Worm (Caenorhabditis elegans) whole organism, young adult: Measurements from ENCODE around the gene F31B9.7.
A peak's percentile ranks its signal among the peaks of the same experiment; 100 is the strongest.

Experiments
- B0019.2 ChIP-seq: fragments of 200-800 bp; sonication (Bioruptor generic); conservative IDR thresholded peaks from 2 replicates; pipeline ENCODE4 v1.3.6; 2022; ENCODE audit warnings: missing genetic modification reagents, missing genetic modification characterization, missing compliant biosample characterization
- B0035.1 ChIP-seq: sonication (generic microtip); optimal IDR thresholded peaks from 2 replicates; lab custom pipeline; 2016; ENCODE audit warnings: missing genetic modification characterization, mild to moderate bottlenecking, missing compliant biosample characterization, missing genotype, missing genetic modification reagents
- B0261.1 ChIP-seq: sonication (generic microtip); optimal IDR thresholded peaks from 2 replicates; lab custom pipeline; 2016; ENCODE audit warnings: mild to moderate bottlenecking, missing genetic modification characterization, moderate library complexity, missing compliant biosample characterization
- C06A6.2 ChIP-seq: fragments of 200-800 bp; sonication (Bioruptor generic); conservative IDR thresholded peaks from 2 replicates; pipeline ENCODE4 v1.3.6; 2022; ENCODE audit warnings: missing genetic modification characterization, missing compliant biosample characterization
- F23B12.7 ChIP-seq: sonication (generic microtip); optimal IDR thresholded peaks from 2 replicates; lab custom pipeline; 2017; ENCODE audit warnings: missing genetic modification characterization, mild to moderate bottlenecking, missing compliant biosample characterization, antibody characterized with exemption, moderate library complexity; ENCODE audit not compliant: insufficient read depth
- F52B5.7 ChIP-seq: sonication (generic microtip); optimal IDR thresholded peaks from 2 replicates; lab custom pipeline; 2016; ENCODE audit warnings: mild to moderate bottlenecking, missing genetic modification characterization, missing compliant biosample characterization
- F57C9.4 ChIP-seq: sonication (generic microtip); optimal IDR thresholded peaks from 2 replicates; lab custom pipeline; 2017; ENCODE audit warnings: mild to moderate bottlenecking, missing genetic modification characterization, missing compliant biosample characterization
- K11D2.4 ChIP-seq: fragments of 200-800 bp; sonication (Bioruptor generic); IDR thresholded peaks from 2 replicates; pipeline ENCODE4 v1.3.6; 2022; ENCODE audit warnings: missing genetic modification reagents, missing genetic modification characterization, missing compliant biosample characterization
- atf-7 ChIP-seq: sonication (generic microtip); optimal IDR thresholded peaks from 2 replicates; lab custom pipeline; 2017; ENCODE audit warnings: mild to moderate bottlenecking, missing genetic modification characterization, missing compliant biosample characterization
- bed-2 ChIP-seq: fragments of 200-800 bp; sonication (Bioruptor generic); IDR thresholded peaks from 2 replicates; pipeline ENCODE4 v1.3.6; 2022; ENCODE audit warnings: missing genetic modification reagents, missing genetic modification characterization, missing compliant biosample characterization
- ceh-40 ChIP-seq: fragments of 200-800 bp; sonication (Bioruptor generic); IDR thresholded peaks from 2 replicates; pipeline ENCODE4 v1.3.6; 2022; ENCODE audit warnings: missing genetic modification characterization, missing compliant biosample characterization
- ceh-58 ChIP-seq: fragments of 200-800 bp; sonication (Bioruptor generic); IDR thresholded peaks from 2 replicates; pipeline ENCODE4 v1.3.6; 2022; ENCODE audit warnings: missing genetic modification characterization, missing compliant biosample characterization
- chd-7 ChIP-seq: sonication (generic microtip); optimal IDR thresholded peaks from 2 replicates; lab custom pipeline; 2016; ENCODE audit warnings: mild to moderate bottlenecking, missing genetic modification characterization, moderate library complexity, missing compliant biosample characterization
- die-1 ChIP-seq: sonication (generic microtip); optimal IDR thresholded peaks from 2 replicates; lab custom pipeline; 2016; ENCODE audit warnings: missing genotype, mild to moderate bottlenecking, missing genetic modification characterization, missing compliant biosample characterization
- dpl-1 ChIP-seq: fragments of 150-350 bp; optimal IDR thresholded peaks from 2 replicates; lab custom pipeline; 2014; ENCODE audit warnings: missing biosample characterization, missing genetic modification reagents, missing genetic modification characterization
- egl-18 ChIP-seq: fragments of 200-800 bp; sonication (Bioruptor generic); IDR thresholded peaks from 2 replicates; pipeline ENCODE4 v1.3.6; 2022; ENCODE audit warnings: missing genetic modification reagents, missing genetic modification characterization, missing compliant biosample characterization
- egl-44 ChIP-seq: fragments of 200-800 bp; sonication (Bioruptor generic); IDR thresholded peaks from 2 replicates; pipeline ENCODE4 v1.3.6; 2022; ENCODE audit warnings: missing genetic modification reagents, missing genetic modification characterization, missing compliant biosample characterization
- ets-4 ChIP-seq: fragments of 200-800 bp; sonication (Bioruptor generic); optimal IDR thresholded peaks from 2 replicates; lab custom pipeline; 2018; ENCODE audit warnings: mild to moderate bottlenecking, missing genetic modification characterization, missing compliant biosample characterization
- him-1 ChIP-seq: sonication (generic microtip); optimal IDR thresholded peaks from 2 replicates; lab custom pipeline; 2016; ENCODE audit warnings: missing genotype, missing genetic modification reagents, missing genetic modification characterization, missing compliant biosample characterization
- hmg-1.2 ChIP-seq: fragments of 200-800 bp; sonication (Bioruptor generic); IDR thresholded peaks from 2 replicates; pipeline ENCODE4 v1.3.6; 2022; ENCODE audit warnings: missing genetic modification reagents, missing genetic modification characterization, missing compliant biosample characterization
- let-607 ChIP-seq, 2 experiments: fragments of 200-800 bp in 1 of 2; sonication (Bioruptor generic) in 1 of 2; sonication (generic microtip) in 1 of 2; optimal IDR thresholded peaks; 2 replicates each; lab custom pipeline; 2016 to 2018; ENCODE audit warnings: mild to moderate bottlenecking in 2 of 2, missing compliant biosample characterization in 2 of 2, missing genetic modification characterization in 2 of 2, moderate library complexity in 2 of 2, missing genotype in 1 of 2
- lin-26 ChIP-seq: fragments of 200-800 bp; sonication (Bioruptor generic); IDR thresholded peaks from 2 replicates; pipeline ENCODE4 v1.3.6; 2022; ENCODE audit warnings: missing genetic modification reagents, missing genetic modification characterization, missing compliant biosample characterization
- lin-35 ChIP-seq, 3 experiments: fragments of 150-350 bp in 2 of 3; sonication (generic microtip) in 1 of 3; optimal IDR thresholded peaks; 2 replicates each; lab custom pipeline; 2014 to 2018; ENCODE audit warnings: missing biosample characterization in 3 of 3, missing genetic modification characterization in 3 of 3, missing genetic modification reagents in 3 of 3
- lsl-1 ChIP-seq: fragments of 200-800 bp; sonication (Bioruptor generic); optimal IDR thresholded peaks from 2 replicates; lab custom pipeline; 2018; ENCODE audit warnings: mild to moderate bottlenecking, missing genetic modification characterization, moderate library complexity, missing compliant biosample characterization
- madf-10 ChIP-seq: sonication (generic microtip); optimal IDR thresholded peaks from 2 replicates; lab custom pipeline; 2016; ENCODE audit warnings: mild to moderate bottlenecking, missing genetic modification characterization, missing compliant biosample characterization
- madf-6 ChIP-seq: fragments of 200-800 bp; sonication (Bioruptor generic); IDR thresholded peaks from 2 replicates; pipeline ENCODE4 v1.3.6; 2022; ENCODE audit warnings: missing genetic modification reagents, missing genetic modification characterization, missing compliant biosample characterization
- mes-4 ChIP-seq: sonication (generic microtip); optimal IDR thresholded peaks from 2 replicates; lab custom pipeline; 2016; ENCODE audit warnings: missing genotype, missing genetic modification characterization, missing compliant biosample characterization
- nfya-1 ChIP-seq: sonication (generic microtip); optimal IDR thresholded peaks from 2 replicates; lab custom pipeline; 2017; ENCODE audit warnings: antibody characterized with exemption, missing compliant biosample characterization, missing genetic modification characterization, borderline replicate concordance; ENCODE audit not compliant: insufficient read depth
- nfyb-1 ChIP-seq: fragments of 200-800 bp; sonication (Bioruptor generic); IDR thresholded peaks from 2 replicates; pipeline ENCODE4 v1.3.6; 2022; ENCODE audit warnings: missing genetic modification reagents, missing genetic modification characterization, missing compliant biosample characterization
- nhr-179 ChIP-seq: sonication (generic microtip); optimal IDR thresholded peaks from 2 replicates; lab custom pipeline; 2016; ENCODE audit warnings: mild to moderate bottlenecking, missing genetic modification characterization, missing compliant biosample characterization
- nhr-27 ChIP-seq: fragments of 200-800 bp; sonication (Bioruptor generic); optimal IDR thresholded peaks from 2 replicates; lab custom pipeline; 2018; ENCODE audit warnings: mild to moderate bottlenecking, missing genetic modification characterization, moderate library complexity, missing compliant biosample characterization
- pha-4 ChIP-seq: fragments of 150-350 bp; sonication (generic microtip); optimal IDR thresholded peaks from 2 replicates; lab custom pipeline; 2014; ENCODE audit warnings: missing biosample characterization, missing genetic modification reagents, missing genetic modification characterization
- sea-2 ChIP-seq: fragments of 200-800 bp; sonication (Bioruptor generic); IDR thresholded peaks from 2 replicates; pipeline ENCODE4 v1.3.6; 2022; ENCODE audit warnings: missing genetic modification characterization, missing compliant biosample characterization
- snpc-1.1 ChIP-seq: sonication (generic microtip); optimal IDR thresholded peaks from 2 replicates; lab custom pipeline; 2017; ENCODE audit warnings: missing genetic modification characterization, mild to moderate bottlenecking, missing compliant biosample characterization, antibody characterized with exemption, moderate library complexity, missing genotype, missing genetic modification reagents; ENCODE audit not compliant: insufficient read depth
- snpc-1.3 ChIP-seq: sonication (generic microtip); optimal IDR thresholded peaks from 2 replicates; lab custom pipeline; 2017; ENCODE audit warnings: missing genetic modification characterization, mild to moderate bottlenecking, missing compliant biosample characterization, antibody characterized with exemption, moderate library complexity, missing genotype, missing genetic modification reagents; ENCODE audit not compliant: insufficient read depth
- snpc-4 ChIP-seq, 5 experiments: fragments of 150-350 bp in 1 of 5; sonication (generic microtip) in 4 of 5; optimal IDR thresholded peaks; 2 replicates each; lab custom pipeline; 2014 to 2018; ENCODE audit warnings: missing genetic modification characterization in 5 of 5, missing biosample characterization in 3 of 5, antibody characterized with exemption in 2 of 5, mild to moderate bottlenecking in 2 of 5, missing compliant biosample characterization in 2 of 5, missing genotype in 2 of 5, moderate library complexity in 2 of 5, missing genetic modification reagents in 1 of 5
- tbp1 ChIP-seq: fragments of 200-800 bp; sonication (Bioruptor generic); optimal IDR thresholded peaks from 2 replicates; lab custom pipeline; 2018; ENCODE audit warnings: mild to moderate bottlenecking, missing genetic modification characterization, missing compliant biosample characterization
- unc-62 ChIP-seq: fragments of 150-350 bp; optimal IDR thresholded peaks from 2 replicates; lab custom pipeline; 2014; ENCODE audit warnings: missing biosample characterization, missing genetic modification reagents, missing genetic modification characterization
- xnd-1 ChIP-seq: sonication (generic microtip); optimal IDR thresholded peaks from 2 replicates; lab custom pipeline; 2016; ENCODE audit warnings: missing genotype, missing genetic modification reagents, missing genetic modification characterization, missing compliant biosample characterization
- zfh-2 ChIP-seq: fragments of 200-800 bp; sonication (Bioruptor generic); conservative IDR thresholded peaks from 2 replicates; pipeline ENCODE4 v1.3.6; 2022; ENCODE audit warnings: missing genetic modification reagents, missing genetic modification characterization, missing compliant biosample characterization
- ztf-22 ChIP-seq: fragments of 200-800 bp; sonication (Bioruptor generic); optimal IDR thresholded peaks from 2 replicates; lab custom pipeline; 2018; ENCODE audit warnings: mild to moderate bottlenecking, missing genetic modification characterization, moderate library complexity, missing compliant biosample characterization
- ztf-26 ChIP-seq: sonication (generic microtip); optimal IDR thresholded peaks from 2 replicates; lab custom pipeline; 2017; ENCODE audit warnings: missing genetic modification characterization, missing compliant biosample characterization

The F31B9.7 gene

DNA sequence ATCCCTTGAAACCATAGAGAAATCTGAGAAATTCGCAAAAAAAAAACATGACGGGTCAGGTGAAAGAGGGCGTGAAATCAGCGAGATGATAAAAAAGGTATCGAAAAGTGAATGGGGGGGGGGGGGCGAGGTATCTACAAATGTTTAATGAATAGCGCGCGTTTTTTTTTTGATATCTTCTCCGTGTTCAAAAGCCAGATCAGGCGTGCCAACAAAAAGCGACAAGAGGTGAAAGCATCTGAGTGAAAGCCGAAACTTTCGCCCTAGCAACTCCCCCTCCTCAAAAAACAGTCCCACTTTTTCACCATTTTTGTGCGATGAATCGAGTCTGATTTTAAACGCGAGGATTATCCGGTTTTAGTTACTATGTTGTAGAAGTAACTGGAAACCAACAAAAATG is 31.5 kb upstream of the F31B9.7 start:
- TF ChIP-seq B0261.1 (tag; lab: Kevin White, UChicago) (no peak), atf-7 (tag; lab: Kevin White, UChicago) (no peak), nhr-179 (tag; lab: Kevin White, UChicago) (no peak), tbp1 (GFP tag; lab: Kevin White, UChicago) (no peak), ets-4 (GFP tag; lab: Kevin White, UChicago) (no peak), pha-4 (no peak)

DNA sequence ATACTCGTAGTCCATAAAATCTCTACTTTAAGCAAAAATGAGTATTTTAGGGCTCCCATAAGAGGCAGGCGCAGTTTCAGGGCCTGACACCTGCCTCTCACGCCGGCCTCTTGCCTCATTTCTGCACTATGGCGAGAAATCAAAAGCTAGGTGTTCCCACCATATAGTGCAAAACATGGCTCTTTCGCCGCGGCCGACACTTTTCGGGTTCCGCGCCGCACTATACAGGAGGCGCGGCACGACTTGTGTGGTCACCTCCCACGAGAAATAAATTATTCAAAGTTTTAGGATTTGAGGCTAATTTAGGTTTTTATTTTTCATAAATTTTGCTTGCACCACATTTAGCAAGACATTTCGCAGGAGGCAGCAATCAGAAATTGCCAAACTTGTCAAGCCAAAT is 26.9 kb upstream of the F31B9.7 start:
- peak; percentile 49; the same call in 1 of the 2 replicates for TF ChIP-seq hmg-1.2
- no peak for TF ChIP-seq unc-62 (GFP tag; lab: Kevin White, UChicago)
- TF ChIP-seq ceh-58 (GFP tag; lab: Robert Waterston, UW), result no peak
- no peak for TF ChIP-seq nhr-27
- TF ChIP-seq let-607 (tag; optimal IDR thresholded peaks at IDR 0.05; lab: Kevin White, UChicago), result no peak
- TF ChIP-seq snpc-4 (GFP tag; optimal IDR thresholded peaks at IDR 0.05; lab: Kevin White, UChicago), result peak; percentile 40
- TF ChIP-seq snpc-4 (tag; optimal IDR thresholded peaks at IDR 0.05; lab: Kevin White, UChicago), result peak in 3 of 4 experiments; percentile 58 to 90 (median 88)
- no peak for TF ChIP-seq F57C9.4
- TF ChIP-seq sea-2 (GFP tag; lab: Robert Waterston, UW), result no peak
- no peak for TF ChIP-seq madf-10 (tag; lab: Kevin White, UChicago)
- no peak for TF ChIP-seq F23B12.7 (tag; lab: Kevin White, UChicago)
- TF ChIP-seq lin-26 (GFP tag; lab: Robert Waterston, UW), result no peak
- no peak for TF ChIP-seq lsl-1
- no peak for TF ChIP-seq B0019.2
- TF ChIP-seq snpc-1.1 (tag; lab: Kevin White, UChicago), result peak; percentile 71
- no peak for TF ChIP-seq C06A6.2 (GFP tag; lab: Robert Waterston, UW)
- no peak for TF ChIP-seq xnd-1
- TF ChIP-seq egl-18, result no peak

DNA sequence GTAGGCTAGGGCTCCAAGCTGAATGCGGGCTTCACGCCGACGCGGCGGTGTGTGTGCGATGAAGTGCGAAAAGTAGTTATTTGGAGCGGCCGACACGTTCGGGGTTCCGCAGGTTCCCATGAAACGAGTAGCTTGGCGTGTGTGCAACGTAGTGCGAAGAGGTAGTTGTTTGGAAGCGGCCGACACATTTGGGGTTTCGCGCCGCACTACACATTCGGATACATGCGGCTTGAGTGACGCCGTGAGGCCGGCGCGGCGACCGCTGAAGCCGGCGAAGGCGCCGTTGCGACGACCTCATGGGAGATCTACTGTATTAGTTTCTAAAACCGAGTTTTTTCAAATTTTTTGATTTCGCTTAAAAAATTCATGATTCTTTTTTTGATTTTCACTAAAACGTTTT is 18.3 kb upstream of the F31B9.7 start:
- TF ChIP-seq snpc-1.3 (tag; lab: Kevin White, UChicago) (no peak), snpc-4 (GFP tag; optimal IDR thresholded peaks at IDR 0.05; lab: Kevin White, UChicago) (no peak), snpc-4 (tag; optimal IDR thresholded peaks at IDR 0.05; lab: Kevin White, UChicago) (peak in 2 of 4 experiments; percentile 27 to 75), atf-7 (tag; lab: Kevin White, UChicago) (no peak), madf-10 (tag; lab: Kevin White, UChicago) (no peak), zfh-2 (peak; percentile 70; the same call in 1 of the 2 replicates)
- TF ChIP-seq, all 124 proteins: peak for 2

DNA sequence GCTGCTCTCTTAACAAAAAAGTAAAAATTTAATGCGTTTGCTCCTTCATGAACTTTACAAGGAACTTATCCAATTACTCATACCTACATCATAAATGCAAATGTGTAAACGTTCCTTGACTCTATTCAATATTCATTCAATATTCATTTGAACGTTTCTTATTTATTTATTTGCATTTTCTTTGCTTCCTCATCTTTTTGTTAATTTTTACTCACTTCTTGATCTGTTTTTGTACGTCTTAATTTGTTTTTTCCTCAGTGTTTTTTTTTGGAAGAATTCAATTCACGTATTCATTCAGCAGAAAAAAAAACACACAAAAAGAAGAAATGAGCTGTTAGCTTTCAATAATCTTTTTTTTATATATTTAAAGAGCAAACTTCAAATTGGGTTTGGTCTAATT is 16.6 kb upstream of the F31B9.7 start:
- TF ChIP-seq ceh-40 (GFP tag; lab: Robert Waterston, UW), result no peak
- TF ChIP-seq lin-26 (GFP tag; lab: Robert Waterston, UW), result no peak
- TF ChIP-seq madf-6, result no peak
- TF ChIP-seq nfya-1 (tag; lab: Kevin White, UChicago), result no peak
- no peak for TF ChIP-seq K11D2.4
- TF ChIP-seq chd-7, result no peak
- no peak for TF ChIP-seq him-1
- no peak for TF ChIP-seq dpl-1 (GFP tag; lab: Kevin White, UChicago)
- no peak for TF ChIP-seq bed-2 (GFP tag; lab: Robert Waterston, UW)
- no peak for TF ChIP-seq egl-44 (GFP tag; lab: Robert Waterston, UW)
- TF ChIP-seq nfyb-1 (GFP tag; lab: Robert Waterston, UW), result no peak
- no peak for TF ChIP-seq die-1 (tag; lab: Kevin White, UChicago)
- no peak for TF ChIP-seq ztf-26 (tag; lab: Kevin White, UChicago)
- no peak for TF ChIP-seq egl-18
- no peak for TF ChIP-seq mes-4 (tag; lab: Kevin White, UChicago)
- TF ChIP-seq pha-4, result no peak
- no peak for TF ChIP-seq B0035.1 (tag; lab: Kevin White, UChicago)
- TF ChIP-seq F52B5.7 (tag; lab: Kevin White, UChicago), result no peak
- no peak for TF ChIP-seq lin-35 (GFP tag; optimal IDR thresholded peaks at IDR 0.05; lab: Kevin White, UChicago)
- TF ChIP-seq ztf-22 (GFP tag; lab: Kevin White, UChicago), result no peak
